Fruit fly (Drosophila melanogaster): ENCODE measurements around the gene CG4367.
A peak's percentile ranks its signal among the peaks of the same experiment; 100 is the strongest.

- TF ChIP-seq Gug (GFP tag; IDR thresholded peaks at IDR 0.05) (peak; percentile 94), CG16779 (tag; optimal IDR thresholded peaks at IDR 0.05) (peak; percentile 93)
Measured at dm6 chr3R:20261225-20261968, 43.4 kb downstream of the CG4367 start.

All from whole organism, prepupa.